Fruit fly (Drosophila melanogaster): ENCODE measurements around the gene Epg5.

dm6 chr3R:18785741-18786140 is 27.1 kb upstream of the Epg5 start:
- TF ChIP-seq usp (GFP tag; optimal IDR thresholded peaks at IDR 0.05) (no peak), CG8478 (optimal IDR thresholded peaks at IDR 0.05) (no peak), Dll (optimal IDR thresholded peaks at IDR 0.05) (no peak)
